Worm (Caenorhabditis elegans): ENCODE data around the gene D2096.12.

D2096.12 gene

DNA sequence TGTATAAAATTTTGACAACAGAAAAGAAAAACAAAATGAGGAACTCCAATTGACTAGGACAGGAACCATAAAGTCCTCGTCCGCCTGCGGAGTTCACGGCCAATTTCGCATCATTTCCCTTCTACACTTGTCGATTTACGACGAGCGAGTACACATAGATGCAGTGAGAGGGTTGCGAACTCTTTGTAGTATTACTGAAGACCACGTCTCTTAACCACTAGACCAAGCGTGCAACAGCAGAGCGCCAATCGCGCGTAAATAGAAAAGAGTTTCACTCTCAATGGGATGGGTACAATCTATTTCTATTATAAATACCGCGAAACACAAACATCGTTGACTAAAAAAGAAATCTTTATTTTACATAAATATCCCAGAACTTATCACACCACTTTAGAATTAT lies 12.1 kb downstream of the D2096.12 start:
- no peak for TF ChIP-seq ceh-82 (tag; optimal IDR thresholded peaks at IDR 0.05)
- no peak for TF ChIP-seq nhr-111 (GFP tag; optimal IDR thresholded peaks at IDR 0.05)
- TF ChIP-seq pqm-1 (tag; optimal IDR thresholded peaks at IDR 0.05) = peak; percentile 60
- peak; percentile 89 for TF ChIP-seq pha-4 (GFP tag; IDR thresholded peaks at IDR 0.05)
- peak; percentile 61 for TF ChIP-seq pha-4 (tag; optimal IDR thresholded peaks at IDR 0.05)
- TF ChIP-seq spr-1 (tag; optimal IDR thresholded peaks at IDR 0.05) = peak; percentile 32
- TF ChIP-seq egl-43 (GFP tag; IDR thresholded peaks at IDR 0.05) = peak; percentile 84
- TF ChIP-seq D1046.2 (GFP tag; IDR thresholded peaks at IDR 0.05) = peak; percentile 61; the same call in 1 of the 2 replicates
- peak; percentile 79 for TF ChIP-seq lin-38 (GFP tag; IDR thresholded peaks at IDR 0.05)
- TF ChIP-seq egl-27 (tag; optimal IDR thresholded peaks at IDR 0.05) = no peak
- no peak for TF ChIP-seq attf-4 (tag; optimal IDR thresholded peaks at IDR 0.05)
- TF ChIP-seq R02D3.7 (tag; optimal IDR thresholded peaks at IDR 0.05) = peak; percentile 77
- peak; percentile 61 for TF ChIP-seq nhr-102 (tag; optimal IDR thresholded peaks at IDR 0.05)
- TF ChIP-seq lin-13 (GFP tag; optimal IDR thresholded peaks at IDR 0.05) = peak; percentile 71
- peak; percentile 57 for TF ChIP-seq nhr-11 (tag; optimal IDR thresholded peaks at IDR 0.05)
- TF ChIP-seq lin-29 (GFP tag; IDR thresholded peaks at IDR 0.05) = no peak
- peak; percentile 68 for TF ChIP-seq Y48G9A.11 (GFP tag; IDR thresholded peaks at IDR 0.05)
- no peak for TF ChIP-seq lin-39 (tag; optimal IDR thresholded peaks at IDR 0.05)
- peak; percentile 68; the same call in 1 of the 2 replicates for TF ChIP-seq dmd-9 (GFP tag; IDR thresholded peaks at IDR 0.05)
- peak; percentile 78 to 86; a peak in 3 of 4 replicates for TF ChIP-seq madf-5 (GFP tag; IDR thresholded peaks at IDR 0.05)
- peak; percentile 45 for TF ChIP-seq F37D6.2 (tag; optimal IDR thresholded peaks at IDR 0.05)
- peak; percentile 21 for TF ChIP-seq zfp-2 (tag; optimal IDR thresholded peaks at IDR 0.05)
- no peak for TF ChIP-seq fkh-10 (GFP tag; optimal IDR thresholded peaks at IDR 0.05)
- TF ChIP-seq ceh-20 (GFP tag; IDR thresholded peaks at IDR 0.05) = peak; percentile 57; the same call in 1 of the 2 replicates
- TF ChIP-seq sdz-12 (GFP tag; optimal IDR thresholded peaks at IDR 0.05) = no peak
- TF ChIP-seq zag-1 (tag; optimal IDR thresholded peaks at IDR 0.05) = no peak
- TF ChIP-seq zip-2 (tag; optimal IDR thresholded peaks at IDR 0.05) = peak; percentile 13
- TF ChIP-seq tag-97 (GFP tag; IDR thresholded peaks at IDR 0.05) = no peak
- TF ChIP-seq ceh-28 (tag; optimal IDR thresholded peaks at IDR 0.05) = no peak
- TF ChIP-seq snpc-1.2 (GFP tag; IDR thresholded peaks at IDR 0.05) = peak; percentile 85
- TF ChIP-seq mxl-3 (GFP tag; optimal IDR thresholded peaks at IDR 0.05) = peak; percentile 45
- TF ChIP-seq ztf-7 (tag; optimal IDR thresholded peaks at IDR 0.05) = peak; percentile 57
- peak; percentile 67; the same call in 1 of the 2 replicates for TF ChIP-seq dmd-8 (GFP tag; IDR thresholded peaks at IDR 0.05)
- TF ChIP-seq Y75B8A.6 (GFP tag; IDR thresholded peaks at IDR 0.05) = 0 out of 2 replicates have a peak, but pooled peaks have one; percentile 73
- TF ChIP-seq daf-16 (GFP tag; optimal IDR thresholded peaks at IDR 0.05) = peak; percentile 42 to 88
- peak; percentile 85 for TF ChIP-seq daf-16 (tag; optimal IDR thresholded peaks at IDR 0.05)
- peak; percentile 29 for TF ChIP-seq lir-3 (tag; optimal IDR thresholded peaks at IDR 0.05)
- peak; percentile 73 for TF ChIP-seq T20F7.1 (GFP tag; optimal IDR thresholded peaks at IDR 0.05)
- no peak for TF ChIP-seq ceh-62 (tag; optimal IDR thresholded peaks at IDR 0.05)
- TF ChIP-seq ZK337.2 (GFP tag; IDR thresholded peaks at IDR 0.05) = peak; percentile 41; the same call in 1 of the 2 replicates
- peak; percentile 67 for TF ChIP-seq hlh-11 (tag; optimal IDR thresholded peaks at IDR 0.05)
- TF ChIP-seq nhr-77 (tag; optimal IDR thresholded peaks at IDR 0.05) = peak; percentile 48
- peak; percentile 21; the same call in 1 of the 2 replicates for TF ChIP-seq nhr-41 (GFP tag; IDR thresholded peaks at IDR 0.05)
- TF ChIP-seq madf-9 (GFP tag; conservative IDR thresholded peaks at IDR 0.05) = 0 out of 2 replicates have a peak, but pooled peaks have one; percentile 53
- TF ChIP-seq dve-1 (tag; optimal IDR thresholded peaks at IDR 0.05; ENCODE audit: insufficient read depth) = peak; percentile 76
- peak; percentile 76 for TF ChIP-seq nhr-42 (GFP tag; IDR thresholded peaks at IDR 0.05)
- TF ChIP-seq nhr-28 (tag; optimal IDR thresholded peaks at IDR 0.05) = peak; percentile 65
- no peak; the same call in none of the 2 replicates for TF ChIP-seq T26A8.4 (GFP tag; IDR thresholded peaks at IDR 0.05)
- TF ChIP-seq saeg-2 (GFP tag; IDR thresholded peaks at IDR 0.05) = no peak
- peak; percentile 74 for TF ChIP-seq vab-7 (GFP tag; IDR thresholded peaks at IDR 0.05)
- TF ChIP-seq Y5F2A.4 (GFP tag; optimal IDR thresholded peaks at IDR 0.05) = peak; percentile 62
- peak; percentile 76 for TF ChIP-seq lim-7 (GFP tag; IDR thresholded peaks at IDR 0.05)

Measured in whole organism, L4 larva.